Fruit fly (Drosophila melanogaster) whole organism, embryonic: ENCODE results near the gene Cyp4ac3.
A peak's percentile ranks its signal among the peaks of the same experiment; 100 is the strongest.

Experiments
- ATbp ChIP-seq: fragments of 200-800 bp; sonication (Bioruptor generic); optimal IDR thresholded peaks from 2 replicates; lab custom pipeline; 2017; ENCODE audit warnings: missing biosample characterization, mild to moderate bottlenecking, missing genetic modification characterization, missing genetic modification reagents
- Ada2b ChIP-seq: fragments of 200-800 bp; sonication (Bioruptor generic); IDR thresholded peaks from 2 replicates; pipeline ENCODE4 v1.3.6; 2022; ENCODE audit warnings: missing biosample characterization, missing genetic modification characterization
- Atf6 ChIP-seq: fragments of 200-800 bp; sonication (Bioruptor generic); IDR thresholded peaks from 2 replicates; pipeline ENCODE4 v1.3.6; 2022; ENCODE audit warnings: missing biosample characterization, missing genetic modification characterization
- Bgb ChIP-seq: fragments of 200-800 bp; sonication (Bioruptor generic); IDR thresholded peaks from 2 replicates; pipeline ENCODE4 v1.3.6; 2022; ENCODE audit warnings: missing biosample characterization, missing genetic modification characterization; ENCODE audit not compliant: partially characterized antibody
- Blimp-1 ChIP-seq: fragments of 200-800 bp; sonication (Bioruptor generic); optimal IDR thresholded peaks from 3 replicates; lab custom pipeline; 2018; ENCODE audit warnings: missing biosample characterization, missing genetic modification characterization, mild to moderate bottlenecking, moderate library complexity, missing genetic modification reagents
- CG10209 ChIP-seq: fragments of 200-800 bp; sonication (Bioruptor generic); optimal IDR thresholded peaks from 3 replicates; lab custom pipeline; 2017; ENCODE audit warnings: missing biosample characterization, mild to moderate bottlenecking, missing genetic modification characterization, missing genetic modification reagents
- CG10267 ChIP-seq: fragments of 200-800 bp; sonication (Bioruptor generic); optimal IDR thresholded peaks from 2 replicates; lab custom pipeline; 2018; ENCODE audit warnings: missing biosample characterization, mild to moderate bottlenecking, missing genetic modification characterization, moderate library complexity
- CG12104 ChIP-seq: fragments of 200-800 bp; sonication (Bioruptor generic); optimal IDR thresholded peaks from 3 replicates; lab custom pipeline; 2016; ENCODE audit warnings: missing biosample characterization, missing genetic modification characterization
- CG12769 ChIP-seq: fragments of 200-800 bp; sonication (Bioruptor generic); optimal IDR thresholded peaks from 2 replicates; lab custom pipeline; 2019; ENCODE audit warnings: missing biosample characterization, mild to moderate bottlenecking, missing genetic modification characterization, moderate library complexity
- CG13123 ChIP-seq: fragments of 200-800 bp; sonication (Bioruptor generic); optimal IDR thresholded peaks from 2 replicates; lab custom pipeline; 2016; ENCODE audit warnings: missing biosample characterization, missing genetic modification characterization
- CG13775 ChIP-seq: fragments of 200-800 bp; sonication (Bioruptor generic); optimal IDR thresholded peaks from 3 replicates; lab custom pipeline; 2017; ENCODE audit warnings: missing biosample characterization, mild to moderate bottlenecking, missing genetic modification characterization
- CG1647 ChIP-seq: fragments of 200-800 bp; sonication (Bioruptor generic); optimal IDR thresholded peaks from 3 replicates; lab custom pipeline; 2016; ENCODE audit warnings: missing biosample characterization, missing genetic modification characterization
- CG17385 ChIP-seq: fragments of 200-800 bp; sonication (Bioruptor generic); optimal IDR thresholded peaks from 3 replicates; lab custom pipeline; 2018; ENCODE audit warnings: missing biosample characterization, mild to moderate bottlenecking, missing genetic modification characterization
- CG2199 ChIP-seq: fragments of 200-800 bp; sonication (Bioruptor generic); IDR thresholded peaks from 3 replicates; pipeline ENCODE4 v1.3.6; 2022; ENCODE audit warnings: missing biosample characterization, missing genetic modification characterization
- CG3065 ChIP-seq: fragments of 200-800 bp; sonication (Bioruptor generic); optimal IDR thresholded peaks from 2 replicates; lab custom pipeline; 2016; ENCODE audit warnings: missing biosample characterization, missing genetic modification characterization
- CG3995 ChIP-seq: fragments of 200-800 bp; sonication (Bioruptor generic); optimal IDR thresholded peaks from 3 replicates; lab custom pipeline; 2016; ENCODE audit warnings: missing biosample characterization, missing genetic modification characterization
- CG4360 ChIP-seq: fragments of 200-800 bp; sonication (Bioruptor generic); IDR thresholded peaks from 2 replicates; pipeline ENCODE4 v1.3.6; 2022; ENCODE audit warnings: missing biosample characterization, missing genetic modification characterization
- CG43689 ChIP-seq: fragments of 200-800 bp; sonication (Bioruptor generic); IDR thresholded peaks from 2 replicates; pipeline ENCODE4 v1.3.6; 2022; ENCODE audit warnings: missing biosample characterization, missing genetic modification characterization
- CG5180 ChIP-seq: fragments of 200-800 bp; sonication (Bioruptor generic); optimal IDR thresholded peaks from 3 replicates; lab custom pipeline; 2017; ENCODE audit warnings: missing biosample characterization, missing genetic modification characterization, mild to moderate bottlenecking, moderate library complexity, missing genetic modification reagents
- CG6175 ChIP-seq: fragments of 200-800 bp; sonication (Bioruptor generic); IDR thresholded peaks from 3 replicates; pipeline ENCODE4 v1.3.6; 2022; ENCODE audit warnings: missing biosample characterization, missing genetic modification characterization
- CG8388 ChIP-seq: fragments of 200-800 bp; sonication (Bioruptor generic); optimal IDR thresholded peaks from 2 replicates; lab custom pipeline; 2019; ENCODE audit warnings: missing biosample characterization, mild to moderate bottlenecking, missing genetic modification characterization, moderate library complexity
- Deaf1 ChIP-seq: fragments of 200-800 bp; optimal IDR thresholded peaks from 3 replicates; lab custom pipeline; 2019; ENCODE audit warnings: missing biosample characterization, mild to moderate bottlenecking, missing genetic modification characterization, moderate library complexity
- Hr3 ChIP-seq: fragments of 200-800 bp; sonication (Bioruptor generic); optimal IDR thresholded peaks from 3 replicates; lab custom pipeline; 2016; ENCODE audit warnings: missing biosample characterization, missing genetic modification characterization
- Kr ChIP-seq: fragments of 200-800 bp; sonication (Bioruptor generic); optimal IDR thresholded peaks from 2 replicates; lab custom pipeline; 2017; ENCODE audit warnings: missing biosample characterization, mild to moderate bottlenecking, missing genetic modification characterization
- MTF-1 ChIP-seq: fragments of 200-800 bp; sonication (Bioruptor generic); optimal IDR thresholded peaks from 2 replicates; lab custom pipeline; 2018; ENCODE audit warnings: missing biosample characterization, mild to moderate bottlenecking, missing genetic modification characterization, borderline replicate concordance
- Pdp1 ChIP-seq, 2 experiments: fragments of 200-800 bp; sonication (Bioruptor generic); optimal IDR thresholded peaks; 3 replicates each; lab custom pipeline; 2016; ENCODE audit warnings: missing biosample characterization in 2 of 2, missing genetic modification characterization in 2 of 2, mild to moderate bottlenecking in 1 of 2, moderate library complexity in 1 of 2
- Ravus ChIP-seq: fragments of 200-800 bp; sonication (Bioruptor generic); IDR thresholded peaks from 2 replicates; pipeline ENCODE4 v1.3.6; 2022; ENCODE audit warnings: missing biosample characterization, missing genetic modification characterization
- ab ChIP-seq: fragments of 200-800 bp; sonication (Bioruptor generic); optimal IDR thresholded peaks from 2 replicates; lab custom pipeline; 2016; ENCODE audit warnings: missing biosample characterization, missing genetic modification characterization
- caup ChIP-seq: fragments of 200-800 bp; sonication (Bioruptor generic); optimal IDR thresholded peaks from 3 replicates; lab custom pipeline; 2017; ENCODE audit warnings: missing biosample characterization, mild to moderate bottlenecking, missing genetic modification characterization, moderate library complexity; ENCODE audit not compliant: severe bottlenecking
- chn ChIP-seq: fragments of 200-800 bp; sonication (Bioruptor generic); optimal IDR thresholded peaks from 2 replicates; lab custom pipeline; 2016; ENCODE audit warnings: missing biosample characterization, missing genetic modification characterization
- crol ChIP-seq: fragments of 200-800 bp; sonication (Bioruptor generic); IDR thresholded peaks from 2 replicates; pipeline ENCODE4 v1.3.6; 2022; ENCODE audit warnings: missing biosample characterization, missing genetic modification characterization
- exex ChIP-seq: fragments of 200-800 bp; sonication (Bioruptor generic); optimal IDR thresholded peaks from 4 replicates; lab custom pipeline; 2018; ENCODE audit warnings: missing biosample characterization, mild to moderate bottlenecking, missing genetic modification characterization, moderate library complexity
- fd96Cb ChIP-seq: fragments of 200-800 bp; sonication (Bioruptor generic); optimal IDR thresholded peaks from 2 replicates; lab custom pipeline; 2018; ENCODE audit warnings: missing biosample characterization, mild to moderate bottlenecking, missing genetic modification characterization, moderate library complexity
- gcm ChIP-seq: fragments of 200-800 bp; sonication (Bioruptor generic); optimal IDR thresholded peaks from 2 replicates; lab custom pipeline; 2019; ENCODE audit warnings: missing biosample characterization, mild to moderate bottlenecking, missing genetic modification characterization, moderate library complexity
- h ChIP-seq: fragments of >200 bp; optimal IDR thresholded peaks from 2 replicates; lab custom pipeline; 2017
- hb ChIP-seq: fragments of 200-800 bp; sonication (Bioruptor generic); IDR thresholded peaks from 3 replicates; pipeline ENCODE4 v1.3.6; 2022; ENCODE audit warnings: missing biosample characterization, missing genetic modification characterization; ENCODE audit not compliant: partially characterized antibody
- klu ChIP-seq: fragments of 200-800 bp; sonication (Bioruptor generic); IDR thresholded peaks from 2 replicates; pipeline ENCODE4 v1.3.6; 2022; ENCODE audit warnings: missing biosample characterization, missing genetic modification characterization
- kni ChIP-seq: fragments of 200-800 bp; sonication (Bioruptor generic); optimal IDR thresholded peaks from 3 replicates; lab custom pipeline; 2017; ENCODE audit warnings: mild to moderate bottlenecking, missing biosample characterization, missing genetic modification reagents, missing genetic modification characterization
- oc ChIP-seq: fragments of 200-800 bp; sonication (Bioruptor generic); optimal IDR thresholded peaks from 2 replicates; lab custom pipeline; 2018; ENCODE audit warnings: missing biosample characterization, mild to moderate bottlenecking, missing genetic modification characterization, moderate library complexity
- psq ChIP-seq: fragments of 200-800 bp; sonication (Bioruptor generic); optimal IDR thresholded peaks from 2 replicates; lab custom pipeline; 2017; ENCODE audit warnings: missing biosample characterization, missing genetic modification characterization
- sens-2 ChIP-seq: fragments of 200-800 bp; sonication (Bioruptor generic); IDR thresholded peaks from 2 replicates; pipeline ENCODE4 v1.3.6; 2022; ENCODE audit warnings: missing biosample characterization, missing genetic modification characterization
- sqz ChIP-seq: fragments of 200-800 bp; sonication (Bioruptor generic); optimal IDR thresholded peaks from 3 replicates; lab custom pipeline; 2018; ENCODE audit warnings: missing biosample characterization, mild to moderate bottlenecking, missing genetic modification characterization
- tin ChIP-seq: fragments of 200-800 bp; sonication (Bioruptor generic); optimal IDR thresholded peaks from 3 replicates; lab custom pipeline; 2016; ENCODE audit warnings: missing biosample characterization, missing genetic modification characterization
- vvl ChIP-seq: fragments of 200-800 bp; sonication (Bioruptor generic); IDR thresholded peaks from 2 replicates; pipeline ENCODE4 v1.3.6; 2022; ENCODE audit warnings: missing biosample characterization, missing genetic modification characterization
- zfh1 ChIP-seq: fragments of 200-800 bp; sonication (Bioruptor generic); IDR thresholded peaks from 3 replicates; pipeline ENCODE4 v1.3.6; 2022; ENCODE audit warnings: missing biosample characterization, missing genetic modification characterization

The Cyp4ac3 gene

dm6 chr2L:5300237-5300668, 32.0 kb downstream of the Cyp4ac3 start (continued):
- peak; percentile 87 for TF ChIP-seq CG5180 (GFP tag; lab: Kevin White, UChicago)
- peak; percentile 8 for TF ChIP-seq CG12769 (tag; lab: Kevin White, UChicago)
- peak; percentile 67; the same call in 1 of the 3 replicates for TF ChIP-seq CG2199 (GFP tag; lab: Robert Waterston, UW)
- TF ChIP-seq CG43689 = no peak
- TF ChIP-seq ab (GFP tag; lab: Kevin White, UChicago) = no peak
- peak; percentile 79; the same call in 1 of the 2 replicates for TF ChIP-seq sens-2 (GFP tag; lab: Robert Waterston, UW)
- TF ChIP-seq Pdp1 (GFP tag; optimal IDR thresholded peaks at IDR 0.05; lab: Kevin White, UChicago) = no peak
- peak; percentile 27 for TF ChIP-seq Hr3
- no peak for TF ChIP-seq Kr (GFP tag; lab: Kevin White, UChicago)
- peak; percentile 21 for TF ChIP-seq kni
- peak; percentile 1 for TF ChIP-seq Deaf1 (tag; lab: Kevin White, UChicago)
- peak; percentile 99 for TF ChIP-seq Blimp-1 (GFP tag; lab: Kevin White, UChicago)
- peak; percentile 10 for TF ChIP-seq oc (tag; lab: Kevin White, UChicago)
- no peak for TF ChIP-seq Ada2b
- TF ChIP-seq Ravus (GFP tag; lab: Robert Waterston, UW) = no peak
- no peak for TF ChIP-seq tin
- TF ChIP-seq psq (GFP tag; lab: Kevin White, UChicago) = no peak
- no peak for TF ChIP-seq chn (GFP tag; lab: Kevin White, UChicago)
- TF ChIP-seq exex (tag; lab: Kevin White, UChicago) = no peak
- TF ChIP-seq CG17385 (GFP tag; lab: Kevin White, UChicago) = peak; percentile 67
- no peak for TF ChIP-seq caup (GFP tag; lab: Kevin White, UChicago)
- TF ChIP-seq ATbp (GFP tag; lab: Kevin White, UChicago) = no peak
- no peak for TF ChIP-seq zfh1 (GFP tag; lab: Robert Waterston, UW)
- TF ChIP-seq CG10267 (tag; lab: Kevin White, UChicago) = no peak
- no peak for TF ChIP-seq hb (GFP tag; lab: Robert Waterston, UW)
- TF ChIP-seq h (lab: Kevin White, UChicago) = no peak
- TF ChIP-seq sqz (GFP tag; lab: Kevin White, UChicago) = peak; percentile 31
- peak; percentile 75 for TF ChIP-seq CG8388 (GFP tag; lab: Kevin White, UChicago)
- TF ChIP-seq CG3065 (GFP tag; lab: Kevin White, UChicago) = no peak
- TF ChIP-seq CG1647 (GFP tag; lab: Kevin White, UChicago) = no peak
- TF ChIP-seq crol = peak; percentile 85
- no peak for TF ChIP-seq CG10209 (GFP tag; lab: Kevin White, UChicago)
- peak; percentile 87 for TF ChIP-seq CG4360 (GFP tag; lab: Robert Waterston, UW)
- 0 out of 3 replicates have a peak, but pooled peaks have one; percentile 18 for TF ChIP-seq CG6175 (GFP tag; lab: Robert Waterston, UW)
- no peak for TF ChIP-seq klu (GFP tag; lab: Robert Waterston, UW)
- TF ChIP-seq gcm = no peak
- no peak for TF ChIP-seq MTF-1
- TF ChIP-seq CG12104 (GFP tag; lab: Kevin White, UChicago) = no peak
- no peak for TF ChIP-seq Atf6 (GFP tag; lab: Robert Waterston, UW)
- no peak for TF ChIP-seq fd96Cb (tag; lab: Kevin White, UChicago)
- 0 out of 2 replicates have a peak, but pooled peaks have one; percentile 10 for TF ChIP-seq Bgb
- no peak for TF ChIP-seq CG13123 (GFP tag; lab: Kevin White, UChicago)
- no peak for TF ChIP-seq CG3995 (GFP tag; lab: Kevin White, UChicago)
- no peak for TF ChIP-seq CG13775
- TF ChIP-seq vvl (GFP tag; lab: Robert Waterston, UW) = peak; percentile 28; the same call in 1 of the 2 replicates
- TF ChIP-seq, all 482 proteins: peak for 30
